Fruit fly (Drosophila melanogaster) whole organism, embryonic: ENCODE data around the gene CG15395.

Experiments used
- Adf1 ChIP-seq: fragments of 200-800 bp; sonication (Bioruptor generic); IDR thresholded peaks from 2 replicates; pipeline ENCODE4 v1.3.6; 2022; ENCODE audit warnings: missing biosample characterization, missing genetic modification characterization
- Atf3 ChIP-seq: fragments of 200-800 bp; sonication (Bioruptor generic); optimal IDR thresholded peaks from 3 replicates; lab custom pipeline; 2016; ENCODE audit warnings: missing biosample characterization, missing genetic modification characterization
- CG10979 ChIP-seq: fragments of 200-800 bp; sonication (Bioruptor generic); optimal IDR thresholded peaks from 2 replicates; lab custom pipeline; 2018; ENCODE audit warnings: missing biosample characterization, mild to moderate bottlenecking, missing genetic modification characterization, moderate library complexity
- CG11093 ChIP-seq: fragments of 200-800 bp; sonication (Bioruptor generic); IDR thresholded peaks from 3 replicates; pipeline ENCODE4 v1.3.6; 2022; ENCODE audit warnings: missing biosample characterization, missing genetic modification characterization
- CG18599 ChIP-seq: fragments of 200-800 bp; sonication (Bioruptor generic); optimal IDR thresholded peaks from 3 replicates; lab custom pipeline; 2017; ENCODE audit warnings: missing biosample characterization, missing genetic modification characterization, mild to moderate bottlenecking, moderate library complexity, missing genetic modification reagents
- CG32772 ChIP-seq: fragments of 200-800 bp; sonication (Bioruptor generic); IDR thresholded peaks from 2 replicates; pipeline ENCODE4 v1.3.6; 2022; ENCODE audit warnings: missing biosample characterization, missing genetic modification characterization
- CG7786 ChIP-seq: fragments of 200-800 bp; sonication (Bioruptor generic); optimal IDR thresholded peaks from 2 replicates; lab custom pipeline; 2016; ENCODE audit warnings: missing biosample characterization, missing genetic modification characterization
- CG8290 ChIP-seq, 3 experiments: fragments of 200-800 bp; sonication (Bioruptor generic); optimal IDR thresholded peaks; 2 replicates each; lab custom pipeline; 2016 to 2019; ENCODE audit warnings: missing biosample characterization in 3 of 3, missing genetic modification characterization in 3 of 3, mild to moderate bottlenecking in 2 of 3, moderate library complexity in 1 of 3
- CG8478 ChIP-seq: fragments of >200 bp; optimal IDR thresholded peaks from 2 replicates; lab custom pipeline; 2018
- CG9817 ChIP-seq: fragments of 200-800 bp; sonication (Bioruptor generic); optimal IDR thresholded peaks from 2 replicates; lab custom pipeline; 2018; ENCODE audit warnings: missing biosample characterization, mild to moderate bottlenecking, missing genetic modification characterization, moderate library complexity
- CG9932 ChIP-seq: fragments of 200-800 bp; sonication (Bioruptor generic); IDR thresholded peaks from 2 replicates; pipeline ENCODE4 v1.3.6; 2022; ENCODE audit warnings: missing biosample characterization, missing genetic modification characterization
- Dad ChIP-seq: fragments of 200-800 bp; sonication (Bioruptor generic); optimal IDR thresholded peaks from 3 replicates; lab custom pipeline; 2016; ENCODE audit warnings: missing biosample characterization, missing genetic modification characterization
- Doc2 ChIP-seq: fragments of 200-800 bp; sonication (Bioruptor generic); IDR thresholded peaks from 2 replicates; pipeline ENCODE4 v1.3.6; 2022; ENCODE audit warnings: missing biosample characterization, missing genetic modification characterization
- Ets97D ChIP-seq: fragments of 200-800 bp; sonication (Bioruptor generic); optimal IDR thresholded peaks from 3 replicates; lab custom pipeline; 2016; ENCODE audit warnings: missing biosample characterization, missing genetic modification characterization
- Fer3 ChIP-seq: fragments of 200-800 bp; sonication (Bioruptor generic); optimal IDR thresholded peaks from 2 replicates; lab custom pipeline; 2018; ENCODE audit warnings: missing biosample characterization, mild to moderate bottlenecking, missing genetic modification characterization, moderate library complexity
- Gsc ChIP-seq: fragments of 200-800 bp; sonication (Bioruptor generic); IDR thresholded peaks from 2 replicates; pipeline ENCODE4 v1.3.6; 2022; ENCODE audit warnings: missing biosample characterization, missing genetic modification characterization
- HHEX ChIP-seq: fragments of 200-800 bp; sonication (Bioruptor generic); optimal IDR thresholded peaks from 3 replicates; lab custom pipeline; 2017; ENCODE audit warnings: missing biosample characterization, mild to moderate bottlenecking, missing genetic modification characterization, missing genetic modification reagents
- Hand ChIP-seq: fragments of 200-800 bp; sonication (Bioruptor generic); optimal IDR thresholded peaks from 2 replicates; lab custom pipeline; 2017; ENCODE audit warnings: mild to moderate bottlenecking, missing biosample characterization, missing genetic modification reagents, missing genetic modification characterization
- Hmr ChIP-seq: fragments of 200-800 bp; sonication (Bioruptor generic); optimal IDR thresholded peaks from 3 replicates; lab custom pipeline; 2017; ENCODE audit warnings: mild to moderate bottlenecking, missing biosample characterization, missing genetic modification reagents, missing genetic modification characterization
- Hr78 ChIP-seq, 2 experiments: fragments of 200-800 bp in 1 of 2; fragments of >200 bp in 1 of 2; sonication (Bioruptor generic) in 1 of 2; optimal IDR thresholded peaks; 2 replicates each; lab custom pipeline; 2017 to 2019; ENCODE audit warnings: missing biosample characterization in 2 of 2, missing genetic modification characterization in 2 of 2, mild to moderate bottlenecking in 1 of 2, moderate library complexity in 1 of 2
- cato ChIP-seq: fragments of 200-800 bp; sonication (Bioruptor generic); optimal IDR thresholded peaks from 2 replicates; lab custom pipeline; 2016; ENCODE audit warnings: missing biosample characterization, missing genetic modification characterization, borderline replicate concordance
- crp ChIP-seq, 2 experiments: fragments of 200-800 bp; sonication (Bioruptor generic); optimal IDR thresholded peaks; 2 replicates in 1 of 2; 3 replicates in 1 of 2; lab custom pipeline; 2017; ENCODE audit warnings: missing biosample characterization in 2 of 2, missing genetic modification characterization in 2 of 2, mild to moderate bottlenecking in 1 of 2, moderate library complexity in 1 of 2
- dati ChIP-seq: fragments of 200-800 bp; sonication (Bioruptor generic); IDR thresholded peaks from 2 replicates; pipeline ENCODE4 v1.3.6; 2022; ENCODE audit warnings: missing biosample characterization, missing genetic modification characterization
- gsb-n ChIP-seq: fragments of 200-800 bp; sonication (Bioruptor generic); optimal IDR thresholded peaks from 3 replicates; lab custom pipeline; 2018; ENCODE audit warnings: missing biosample characterization, mild to moderate bottlenecking, missing genetic modification characterization
- ind ChIP-seq: fragments of 200-800 bp; sonication (Bioruptor generic); optimal IDR thresholded peaks from 3 replicates; lab custom pipeline; 2016; ENCODE audit warnings: missing biosample characterization, missing genetic modification characterization
- nmo ChIP-seq: fragments of 200-800 bp; sonication (Bioruptor generic); optimal IDR thresholded peaks from 2 replicates; lab custom pipeline; 2018; ENCODE audit warnings: missing biosample characterization, mild to moderate bottlenecking, missing genetic modification characterization, moderate library complexity
- ranshi ChIP-seq: fragments of 200-800 bp; sonication (Bioruptor generic); IDR thresholded peaks from 2 replicates; pipeline ENCODE4 v1.3.6; 2022; ENCODE audit warnings: missing biosample characterization, missing genetic modification characterization
- ro ChIP-seq: fragments of 200-800 bp; sonication (Bioruptor generic); IDR thresholded peaks from 2 replicates; pipeline ENCODE4 v1.3.6; 2022; ENCODE audit warnings: missing biosample characterization, missing genetic modification characterization
- sd ChIP-seq: fragments of 200-800 bp; sonication (Bioruptor generic); optimal IDR thresholded peaks from 3 replicates; lab custom pipeline; 2018; ENCODE audit warnings: missing biosample characterization, mild to moderate bottlenecking, missing genetic modification characterization, moderate library complexity
- seq ChIP-seq: fragments of 200-800 bp; sonication (Bioruptor generic); IDR thresholded peaks from 2 replicates; pipeline ENCODE4 v1.3.6; 2022; ENCODE audit warnings: missing biosample characterization, missing genetic modification characterization
- slou ChIP-seq: fragments of 200-800 bp; sonication (Bioruptor generic); optimal IDR thresholded peaks from 3 replicates; lab custom pipeline; 2016; ENCODE audit warnings: missing biosample characterization, missing genetic modification characterization
- slp2 ChIP-seq: fragments of 200-800 bp; sonication (Bioruptor generic); optimal IDR thresholded peaks from 2 replicates; lab custom pipeline; 2016; ENCODE audit warnings: missing biosample characterization, missing genetic modification characterization
- tup ChIP-seq: fragments of 200-800 bp; sonication (Bioruptor generic); optimal IDR thresholded peaks from 2 replicates; lab custom pipeline; 2016; ENCODE audit warnings: missing biosample characterization, mild to moderate bottlenecking, missing genetic modification characterization, moderate library complexity

The CG15395 gene

dm6 chr2L:2652746-2653145 is 43.0 kb downstream of the CG15395 start, which contains the start of gene Prosbeta4R1:
Gene Prosbeta4R1 (plus strand): TSS chr2L:2653046.
- TF ChIP-seq Hr78 (GFP tag; optimal IDR thresholded peaks at IDR 0.05; lab: Kevin White, UChicago) (no peak), Gsc (GFP tag; lab: Robert Waterston, UW) (no peak), Ets97D (GFP tag; lab: Kevin White, UChicago) (no peak), CG9817 (tag; lab: Kevin White, UChicago) (no peak), tup (GFP tag; lab: Kevin White, UChicago) (no peak), seq (GFP tag; lab: Robert Waterston, UW) (no peak), Dad (GFP tag; lab: Kevin White, UChicago) (no peak), Hand (GFP tag; lab: Kevin White, UChicago) (no peak), gsb-n (tag; lab: Kevin White, UChicago) (no peak), slou (GFP tag; lab: Kevin White, UChicago) (no peak), ranshi (no peak)

dm6 chr2L:2653749-2654148 is 44.0 kb downstream of the CG15395 start, which contains the start of gene Or23a:
Gene Or23a (plus strand): TSS chr2L:2654049.
- TF ChIP-seq ind, result no peak
- no peak for TF ChIP-seq CG32772 (GFP tag; lab: Robert Waterston, UW)
- no peak for TF ChIP-seq crp (GFP tag; optimal IDR thresholded peaks at IDR 0.05; lab: Kevin White, UChicago)
- no peak for TF ChIP-seq CG18599 (GFP tag; lab: Kevin White, UChicago)
- TF ChIP-seq ro, result no peak
- TF ChIP-seq Doc2 (GFP tag; lab: Robert Waterston, UW), result no peak
- TF ChIP-seq Atf3 (GFP tag; lab: Kevin White, UChicago), result no peak
- no peak for TF ChIP-seq Fer3
- no peak for TF ChIP-seq gsb-n (tag; lab: Kevin White, UChicago)
- TF ChIP-seq Hmr (GFP tag; lab: Kevin White, UChicago), result no peak
- TF ChIP-seq CG10979 (tag; lab: Kevin White, UChicago), result no peak
- TF ChIP-seq cato (GFP tag; lab: Kevin White, UChicago), result no peak
- no peak for TF ChIP-seq CG8290 (GFP tag; optimal IDR thresholded peaks at IDR 0.05; lab: Kevin White, UChicago)
- no peak for TF ChIP-seq CG8290 (tag; optimal IDR thresholded peaks at IDR 0.05; lab: Kevin White, UChicago)

- TF ChIP-seq CG8478 (lab: Kevin White, UChicago) (no peak), CG7786 (GFP tag; lab: Kevin White, UChicago) (no peak), CG9932 (GFP tag; lab: Robert Waterston, UW) (0 out of 2 replicates have a peak, but pooled peaks have one; percentile 23), sd (tag; lab: Kevin White, UChicago) (no peak), slp2 (no peak), nmo (no peak), Adf1 (GFP tag; lab: Robert Waterston, UW) (no peak), HHEX (GFP tag; lab: Kevin White, UChicago) (no peak), CG11093 (GFP tag; lab: Robert Waterston, UW) (0 out of 3 replicates have a peak, but pooled peaks have one; percentile 11), dati (no peak)
These were observed 45.3 kb downstream of the CG15395 start, which contains the start of gene Prosbeta4R2 for dm6 chr2L:2655094-2655493. Gene Prosbeta4R2 (plus strand): TSS chr2L:2655394.
